In genomic region chrX:13605942-13606491, dm6 we compare ENCODE assay signal across 1 fruit fly cellular context.
A peak's percentile ranks its signal among the peaks of the same experiment; 100 is the strongest.
TF ChIP-seq lines count a peak whose summit lies in the region.

No protein-coding gene starts in this region.

TF ChIP-seq in whole organism, embryonic, 481 proteins besides CTCF, POLR2A, EP300 and RAD21 (continued from another document and continues in another):
- TF ChIP-seq CG10654 (GFP tag; optimal IDR thresholded peaks at IDR 0.05; lab: Kevin White, UChicago), result no peak
- peak; percentile 86 for TF ChIP-seq Myb (GFP tag; optimal IDR thresholded peaks at IDR 0.05; lab: Kevin White, UChicago)
- peak; percentile 6 for TF ChIP-seq CG10267 (tag; optimal IDR thresholded peaks at IDR 0.05; lab: Kevin White, UChicago)
- TF ChIP-seq Awh (GFP tag; IDR thresholded peaks at IDR 0.05; lab: Robert Waterston, UW), result no peak
- peak; percentile 45 for TF ChIP-seq gfzf (GFP tag; optimal IDR thresholded peaks at IDR 0.05; lab: Kevin White, UChicago)
- no peak for TF ChIP-seq CG17361 (GFP tag; IDR thresholded peaks at IDR 0.05; lab: Robert Waterston, UW)
- TF ChIP-seq zfh2 (GFP tag; optimal IDR thresholded peaks at IDR 0.05; lab: Kevin White, UChicago), result no peak
- TF ChIP-seq fd3F (GFP tag; optimal IDR thresholded peaks at IDR 0.05; lab: Kevin White, UChicago), result no peak
- no peak for TF ChIP-seq Usf (GFP tag; optimal IDR thresholded peaks at IDR 0.05; lab: Kevin White, UChicago)
- TF ChIP-seq CG3065 (GFP tag; optimal IDR thresholded peaks at IDR 0.05; lab: Kevin White, UChicago), result no peak
- TF ChIP-seq Nf-YB (GFP tag; optimal IDR thresholded peaks at IDR 0.05; lab: Kevin White, UChicago), result peak; percentile 75
- no peak for TF ChIP-seq Optix (GFP tag; IDR thresholded peaks at IDR 0.05; lab: Robert Waterston, UW)
- no peak for TF ChIP-seq CG18764 (GFP tag; optimal IDR thresholded peaks at IDR 0.05; lab: Kevin White, UChicago)
- TF ChIP-seq CG6765 (GFP tag; optimal IDR thresholded peaks at IDR 0.05; lab: Kevin White, UChicago), result no peak
- TF ChIP-seq CG2712 (tag; optimal IDR thresholded peaks at IDR 0.05; lab: Kevin White, UChicago), result no peak
- TF ChIP-seq ci (GFP tag; IDR thresholded peaks at IDR 0.05; lab: Robert Waterston, UW), result no peak
- TF ChIP-seq CG14710 (tag; optimal IDR thresholded peaks at IDR 0.05; lab: Kevin White, UChicago), result no peak
- TF ChIP-seq inv (GFP tag; IDR thresholded peaks at IDR 0.05; lab: Robert Waterston, UW; ENCODE audit: partially characterized antibody), result 0 out of 2 replicates have a peak, but pooled peaks have one; percentile 31
- peak; percentile 71 for TF ChIP-seq unc-4 (GFP tag; IDR thresholded peaks at IDR 0.05; lab: Robert Waterston, UW; ENCODE audit: partially characterized antibody)
- no peak for TF ChIP-seq pho (GFP tag; optimal IDR thresholded peaks at IDR 0.05; lab: Kevin White, UChicago)
- TF ChIP-seq vfl (GFP tag; optimal IDR thresholded peaks at IDR 0.05; lab: Kevin White, UChicago), result no peak
- TF ChIP-seq exex (tag; optimal IDR thresholded peaks at IDR 0.05; lab: Kevin White, UChicago), result no peak
- no peak for TF ChIP-seq gcm2 (GFP tag; optimal IDR thresholded peaks at IDR 0.05; lab: Kevin White, UChicago)
- TF ChIP-seq ac (GFP tag; optimal IDR thresholded peaks at IDR 0.05; lab: Kevin White, UChicago), result no peak
- TF ChIP-seq Atf-2 (GFP tag; optimal IDR thresholded peaks at IDR 0.05; lab: Kevin White, UChicago), result no peak
- no peak for TF ChIP-seq CG17568 (GFP tag; optimal IDR thresholded peaks at IDR 0.05; lab: Kevin White, UChicago)
- TF ChIP-seq Opbp (GFP tag; IDR thresholded peaks at IDR 0.05; lab: Robert Waterston, UW; ENCODE audit: partially characterized antibody), result peak; percentile 81
- TF ChIP-seq chinmo (GFP tag; IDR thresholded peaks at IDR 0.05; lab: Robert Waterston, UW; ENCODE audit: partially characterized antibody), result 0 out of 4 replicates have a peak, but pooled peaks have one; percentile 43
- TF ChIP-seq Dek (tag; optimal IDR thresholded peaks at IDR 0.05; lab: Kevin White, UChicago), result no peak
- TF ChIP-seq CG9797 (GFP tag; optimal IDR thresholded peaks at IDR 0.05; lab: Kevin White, UChicago), result no peak
- TF ChIP-seq tna (GFP tag; IDR thresholded peaks at IDR 0.05; lab: Robert Waterston, UW; ENCODE audit: partially characterized antibody), result peak; percentile 63
- TF ChIP-seq CG6791 (GFP tag; IDR thresholded peaks at IDR 0.05; lab: Robert Waterston, UW; ENCODE audit: partially characterized antibody), result peak; percentile 64
- TF ChIP-seq tx (GFP tag; optimal IDR thresholded peaks at IDR 0.05; lab: Kevin White, UChicago), result no peak
- TF ChIP-seq ato (GFP tag; IDR thresholded peaks at IDR 0.05; lab: Robert Waterston, UW; ENCODE audit: partially characterized antibody), result no peak
- no peak for TF ChIP-seq Kr (GFP tag; optimal IDR thresholded peaks at IDR 0.05; lab: Kevin White, UChicago)
- TF ChIP-seq CG10959 (GFP tag; IDR thresholded peaks at IDR 0.05; lab: Robert Waterston, UW), result no peak
- no peak for TF ChIP-seq Blimp-1 (GFP tag; optimal IDR thresholded peaks at IDR 0.05; lab: Kevin White, UChicago)
- TF ChIP-seq cwo (GFP tag; optimal IDR thresholded peaks at IDR 0.05; lab: Kevin White, UChicago), result no peak
- TF ChIP-seq CG13296 (GFP tag; optimal IDR thresholded peaks at IDR 0.05; lab: Kevin White, UChicago), result no peak
- TF ChIP-seq CG7839 (tag; optimal IDR thresholded peaks at IDR 0.05; lab: Kevin White, UChicago), result no peak
- TF ChIP-seq CG10565 (GFP tag; optimal IDR thresholded peaks at IDR 0.05; lab: Kevin White, UChicago), result no peak
- no peak for TF ChIP-seq CG7372 (GFP tag; IDR thresholded peaks at IDR 0.05; lab: Robert Waterston, UW)
- no peak for TF ChIP-seq jigr1 (GFP tag; IDR thresholded peaks at IDR 0.05; lab: Robert Waterston, UW)
- no peak for TF ChIP-seq tup (GFP tag; optimal IDR thresholded peaks at IDR 0.05; lab: Kevin White, UChicago)
- TF ChIP-seq eve (GFP tag; optimal IDR thresholded peaks at IDR 0.05; lab: Kevin White, UChicago), result no peak
- no peak for TF ChIP-seq so (GFP tag; IDR thresholded peaks at IDR 0.05; lab: Robert Waterston, UW)
- no peak for TF ChIP-seq grau (tag; optimal IDR thresholded peaks at IDR 0.05; lab: Kevin White, UChicago)
- no peak for TF ChIP-seq dati (GFP tag; IDR thresholded peaks at IDR 0.05; lab: Robert Waterston, UW)
- TF ChIP-seq nerfin-2 (GFP tag; IDR thresholded peaks at IDR 0.05; lab: Robert Waterston, UW; ENCODE audit: partially characterized antibody), result peak; percentile 25; the same call in 1 of the 2 replicates
- TF ChIP-seq Sry-β (GFP tag; optimal IDR thresholded peaks at IDR 0.05; lab: Kevin White, UChicago), result no peak
- no peak for TF ChIP-seq scrt (GFP tag; optimal IDR thresholded peaks at IDR 0.05; lab: Kevin White, UChicago)
- no peak for TF ChIP-seq CG13775 (GFP tag; optimal IDR thresholded peaks at IDR 0.05; lab: Kevin White, UChicago)
- TF ChIP-seq gcm (GFP tag; optimal IDR thresholded peaks at IDR 0.05; lab: Kevin White, UChicago), result no peak
- TF ChIP-seq NK7.1 (GFP tag; optimal IDR thresholded peaks at IDR 0.05; lab: Kevin White, UChicago), result no peak
- TF ChIP-seq Xrp1 (GFP tag; IDR thresholded peaks at IDR 0.05; lab: Robert Waterston, UW), result no peak
- no peak for TF ChIP-seq phol (tag; optimal IDR thresholded peaks at IDR 0.05; lab: Kevin White, UChicago)
- peak; percentile 60 for TF ChIP-seq CG16813 (GFP tag; IDR thresholded peaks at IDR 0.05; lab: Robert Waterston, UW; ENCODE audit: partially characterized antibody)
- TF ChIP-seq croc (GFP tag; conservative IDR thresholded peaks at IDR 0.05; lab: Robert Waterston, UW), result no peak
- no peak for TF ChIP-seq CG11560 (tag; IDR thresholded peaks at IDR 0.05; lab: Robert Waterston, UW)
- no peak for TF ChIP-seq Asciz (GFP tag; optimal IDR thresholded peaks at IDR 0.05; lab: Kevin White, UChicago)
- no peak for TF ChIP-seq pita (GFP tag; optimal IDR thresholded peaks at IDR 0.05; lab: Kevin White, UChicago)
- no peak for TF ChIP-seq CG3847 (GFP tag; IDR thresholded peaks at IDR 0.05; lab: Robert Waterston, UW)
- peak; percentile 27 for TF ChIP-seq Med (GFP tag; lab: Kevin White, UChicago)
- TF ChIP-seq prd (optimal IDR thresholded peaks at IDR 0.05; lab: Kevin White, UChicago), result no peak
- no peak for TF ChIP-seq prd (GFP tag; IDR thresholded peaks at IDR 0.05; lab: Robert Waterston, UW)
- no peak for TF ChIP-seq Bteb2 (GFP tag; optimal IDR thresholded peaks at IDR 0.05; lab: Kevin White, UChicago)
- TF ChIP-seq Tbp (GFP tag; optimal IDR thresholded peaks at IDR 0.05; lab: Kevin White, UChicago), result no peak
- TF ChIP-seq hth (optimal IDR thresholded peaks at IDR 0.05; lab: Kevin White, UChicago), result no peak
- TF ChIP-seq da (GFP tag; optimal IDR thresholded peaks at IDR 0.05; lab: Kevin White, UChicago), result no peak
- TF ChIP-seq cg (GFP tag; optimal IDR thresholded peaks at IDR 0.05; lab: Kevin White, UChicago), result no peak
- no peak for TF ChIP-seq sr (GFP tag; IDR thresholded peaks at IDR 0.05; lab: Robert Waterston, UW)
- no peak for TF ChIP-seq CG13624 (GFP tag; optimal IDR thresholded peaks at IDR 0.05; lab: Kevin White, UChicago)
- no peak for TF ChIP-seq CG13424 (tag; optimal IDR thresholded peaks at IDR 0.05; lab: Kevin White, UChicago)
- peak; percentile 70 for TF ChIP-seq CG4617 (GFP tag; optimal IDR thresholded peaks at IDR 0.05; lab: Kevin White, UChicago; ENCODE audit: borderline replicate concordance)
- TF ChIP-seq CG3838 (GFP tag; optimal IDR thresholded peaks at IDR 0.05; lab: Kevin White, UChicago), result no peak
- no peak for TF ChIP-seq vvl (GFP tag; IDR thresholded peaks at IDR 0.05; lab: Robert Waterston, UW)
- no peak for TF ChIP-seq Poxn (GFP tag; IDR thresholded peaks at IDR 0.05; lab: Robert Waterston, UW)
- no peak for TF ChIP-seq stc (GFP tag; IDR thresholded peaks at IDR 0.05; lab: Robert Waterston, UW)
- no peak for TF ChIP-seq CG13894 (tag; optimal IDR thresholded peaks at IDR 0.05; lab: Kevin White, UChicago)
- no peak for TF ChIP-seq kni (GFP tag; optimal IDR thresholded peaks at IDR 0.05; lab: Kevin White, UChicago)
- TF ChIP-seq CG10366 (GFP tag; IDR thresholded peaks at IDR 0.05; lab: Robert Waterston, UW), result no peak
- peak; percentile 78 for TF ChIP-seq Dll (GFP tag; IDR thresholded peaks at IDR 0.05; lab: Robert Waterston, UW; ENCODE audit: partially characterized antibody)
- TF ChIP-seq CG14050 (GFP tag; IDR thresholded peaks at IDR 0.05; lab: Robert Waterston, UW), result no peak
- no peak for TF ChIP-seq NfI (GFP tag; optimal IDR thresholded peaks at IDR 0.05; lab: Kevin White, UChicago)
- TF ChIP-seq HLHmδ (GFP tag; optimal IDR thresholded peaks at IDR 0.05; lab: Kevin White, UChicago), result no peak
- no peak for TF ChIP-seq dmrt11E (tag; optimal IDR thresholded peaks at IDR 0.05; lab: Kevin White, UChicago)
- no peak for TF ChIP-seq CG5180 (GFP tag; optimal IDR thresholded peaks at IDR 0.05; lab: Kevin White, UChicago)
- TF ChIP-seq grn (GFP tag; optimal IDR thresholded peaks at IDR 0.05; lab: Kevin White, UChicago), result no peak
- no peak for TF ChIP-seq Fer2 (tag; optimal IDR thresholded peaks at IDR 0.05; lab: Kevin White, UChicago)
- no peak for TF ChIP-seq Dfd (GFP tag; optimal IDR thresholded peaks at IDR 0.05; lab: Kevin White, UChicago)
- TF ChIP-seq CG7963 (GFP tag; IDR thresholded peaks at IDR 0.05; lab: Robert Waterston, UW; ENCODE audit: partially characterized antibody), result peak; percentile 57; the same call in 2 of the 3 replicates
- no peak for TF ChIP-seq CG1647 (GFP tag; optimal IDR thresholded peaks at IDR 0.05; lab: Kevin White, UChicago)
- TF ChIP-seq CG2199 (GFP tag; IDR thresholded peaks at IDR 0.05; lab: Robert Waterston, UW), result no peak
- peak; percentile 61; the same call in 2 of the 3 replicates for TF ChIP-seq CG14860 (GFP tag; IDR thresholded peaks at IDR 0.05; lab: Robert Waterston, UW; ENCODE audit: partially characterized antibody)
- TF ChIP-seq slp2 (GFP tag; optimal IDR thresholded peaks at IDR 0.05; lab: Kevin White, UChicago), result no peak
- peak; percentile 25 for TF ChIP-seq YL-1 (GFP tag; optimal IDR thresholded peaks at IDR 0.05; lab: Kevin White, UChicago)
- no peak for TF ChIP-seq jumu (GFP tag; optimal IDR thresholded peaks at IDR 0.05; lab: Kevin White, UChicago)
- no peak for TF ChIP-seq CG18476 (GFP tag; optimal IDR thresholded peaks at IDR 0.05; lab: Kevin White, UChicago)
- no peak for TF ChIP-seq lov (optimal IDR thresholded peaks at IDR 0.05; lab: Kevin White, UChicago)
- no peak for TF ChIP-seq lov (GFP tag; IDR thresholded peaks at IDR 0.05; lab: Robert Waterston, UW)
- TF ChIP-seq CG4707 (GFP tag; optimal IDR thresholded peaks at IDR 0.05; lab: Kevin White, UChicago), result no peak
- no peak for TF ChIP-seq ssp (GFP tag; IDR thresholded peaks at IDR 0.05; lab: Robert Waterston, UW)
- TF ChIP-seq slbo (GFP tag; IDR thresholded peaks at IDR 0.05; lab: Robert Waterston, UW), result no peak
- TF ChIP-seq Abd-B (GFP tag; optimal IDR thresholded peaks at IDR 0.05; lab: Kevin White, UChicago), result no peak
- TF ChIP-seq ind (GFP tag; optimal IDR thresholded peaks at IDR 0.05; lab: Kevin White, UChicago), result no peak
- peak; percentile 84 for TF ChIP-seq CG13287 (GFP tag; IDR thresholded peaks at IDR 0.05; lab: Robert Waterston, UW; ENCODE audit: partially characterized antibody)
- TF ChIP-seq CG17612 (GFP tag; IDR thresholded peaks at IDR 0.05; lab: Robert Waterston, UW), result no peak
- TF ChIP-seq pzg (GFP tag; optimal IDR thresholded peaks at IDR 0.05; lab: Kevin White, UChicago), result peak; percentile 52
- TF ChIP-seq CrebB (tag; optimal IDR thresholded peaks at IDR 0.05; lab: Kevin White, UChicago), result no peak
- no peak for TF ChIP-seq CG11723 (GFP tag; optimal IDR thresholded peaks at IDR 0.05; lab: Kevin White, UChicago)
- TF ChIP-seq Trl (optimal IDR thresholded peaks at IDR 0.05; lab: Kevin White, UChicago), result no peak
- no peak for TF ChIP-seq Trl (GFP tag; optimal IDR thresholded peaks at IDR 0.05; lab: Kevin White, UChicago)
- TF ChIP-seq CG8478 (optimal IDR thresholded peaks at IDR 0.05; lab: Kevin White, UChicago), result no peak
- no peak for TF ChIP-seq CG10462 (GFP tag; optimal IDR thresholded peaks at IDR 0.05; lab: Kevin White, UChicago)
- TF ChIP-seq CG32532 (GFP tag; IDR thresholded peaks at IDR 0.05; lab: Robert Waterston, UW), result no peak
- TF ChIP-seq CG1603 (tag; optimal IDR thresholded peaks at IDR 0.05; lab: Kevin White, UChicago), result peak; percentile 42
- no peak for TF ChIP-seq ken (GFP tag; IDR thresholded peaks at IDR 0.05; lab: Robert Waterston, UW)
- peak; percentile 72 for TF ChIP-seq bbx (GFP tag; IDR thresholded peaks at IDR 0.05; lab: Robert Waterston, UW; ENCODE audit: partially characterized antibody)
- no peak for TF ChIP-seq Meics (GFP tag; optimal IDR thresholded peaks at IDR 0.05; lab: Kevin White, UChicago)
- no peak for TF ChIP-seq al (GFP tag; IDR thresholded peaks at IDR 0.05; lab: Robert Waterston, UW)
- TF ChIP-seq ham (GFP tag; IDR thresholded peaks at IDR 0.05; lab: Robert Waterston, UW), result no peak
- no peak for TF ChIP-seq CG16815 (GFP tag; optimal IDR thresholded peaks at IDR 0.05; lab: Kevin White, UChicago)
- TF ChIP-seq CG6654 (GFP tag; optimal IDR thresholded peaks at IDR 0.05; lab: Kevin White, UChicago), result no peak
- peak; percentile 78 for TF ChIP-seq Scr (GFP tag; IDR thresholded peaks at IDR 0.05; lab: Robert Waterston, UW; ENCODE audit: partially characterized antibody)
- TF ChIP-seq MESR4 (GFP tag; optimal IDR thresholded peaks at IDR 0.05; lab: Kevin White, UChicago), result peak; percentile 69
- no peak for TF ChIP-seq odd (GFP tag; optimal IDR thresholded peaks at IDR 0.05; lab: Kevin White, UChicago)
- no peak for TF ChIP-seq CG12071 (GFP tag; optimal IDR thresholded peaks at IDR 0.05; lab: Kevin White, UChicago)
- TF ChIP-seq CG6689 (GFP tag; IDR thresholded peaks at IDR 0.05; lab: Robert Waterston, UW), result no peak
- no peak for TF ChIP-seq mirr (GFP tag; optimal IDR thresholded peaks at IDR 0.05; lab: Kevin White, UChicago)
- TF ChIP-seq hbn (GFP tag; IDR thresholded peaks at IDR 0.05; lab: Robert Waterston, UW; ENCODE audit: partially characterized antibody), result peak; percentile 74
- TF ChIP-seq CG8290 (GFP tag; optimal IDR thresholded peaks at IDR 0.05; lab: Kevin White, UChicago), result no peak
- TF ChIP-seq CG8290 (tag; optimal IDR thresholded peaks at IDR 0.05; lab: Kevin White, UChicago), result no peak
- TF ChIP-seq CG2116 (GFP tag; optimal IDR thresholded peaks at IDR 0.05; lab: Kevin White, UChicago), result peak; percentile 97
- no peak for TF ChIP-seq CG4730 (GFP tag; IDR thresholded peaks at IDR 0.05; lab: Robert Waterston, UW)
- no peak for TF ChIP-seq chn (GFP tag; optimal IDR thresholded peaks at IDR 0.05; lab: Kevin White, UChicago)
- TF ChIP-seq CG31441 (GFP tag; IDR thresholded peaks at IDR 0.05; lab: Robert Waterston, UW), result no peak
- TF ChIP-seq D19B (GFP tag; optimal IDR thresholded peaks at IDR 0.05; lab: Kevin White, UChicago), result no peak
